Worm (Caenorhabditis elegans): ENCODE measurements around the gene str-79.
A peak's percentile ranks its signal among the peaks of the same experiment; 100 is the strongest.

str-79 gene

DNA sequence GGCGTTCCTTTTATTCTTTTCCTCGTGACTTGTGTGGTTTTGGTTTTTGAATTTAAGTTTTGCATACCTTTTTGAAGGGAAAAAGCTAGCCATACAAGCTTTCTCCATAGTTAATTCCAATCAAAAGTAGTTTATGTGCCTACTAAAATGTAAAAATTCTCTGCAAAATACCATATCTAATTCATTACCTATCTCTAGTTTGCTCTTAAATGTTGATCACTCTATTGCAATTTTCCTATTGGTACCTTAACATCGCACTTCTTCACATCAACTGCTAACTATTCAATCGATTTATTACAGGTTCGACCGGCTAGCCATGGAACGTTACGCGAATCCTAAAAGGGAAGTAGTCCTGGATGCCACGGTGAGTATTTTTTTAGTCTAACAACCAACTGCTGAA, 7.4 kb upstream of the str-79 start, which contains the start of gene F52D2.7:
TSS of gene F52D2.7 (plus strand) at position 301 of the 400 bp plus-strand sequence.
- no peak for TF ChIP-seq flt-1 (GFP tag; IDR thresholded peaks at IDR 0.05)
- no peak for TF ChIP-seq pes-1 (GFP tag; IDR thresholded peaks at IDR 0.05)
- no peak for TF ChIP-seq hnd-1 (tag; optimal IDR thresholded peaks at IDR 0.05)
- TF ChIP-seq ama-1 (optimal IDR thresholded peaks at IDR 0.05): no peak
- no peak for TF ChIP-seq sea-1 (GFP tag; conservative IDR thresholded peaks at IDR 0.05)
- TF ChIP-seq ceh-36 (tag; optimal IDR thresholded peaks at IDR 0.05): no peak
- no peak for TF ChIP-seq hmbx-1 (tag; optimal IDR thresholded peaks at IDR 0.05)
- no peak for TF ChIP-seq B0310.2 (tag; optimal IDR thresholded peaks at IDR 0.05)
- TF ChIP-seq hmg-4 (GFP tag; optimal IDR thresholded peaks at IDR 0.05): no peak
- TF ChIP-seq scrt-1 (GFP tag; IDR thresholded peaks at IDR 0.05): no peak

DNA sequence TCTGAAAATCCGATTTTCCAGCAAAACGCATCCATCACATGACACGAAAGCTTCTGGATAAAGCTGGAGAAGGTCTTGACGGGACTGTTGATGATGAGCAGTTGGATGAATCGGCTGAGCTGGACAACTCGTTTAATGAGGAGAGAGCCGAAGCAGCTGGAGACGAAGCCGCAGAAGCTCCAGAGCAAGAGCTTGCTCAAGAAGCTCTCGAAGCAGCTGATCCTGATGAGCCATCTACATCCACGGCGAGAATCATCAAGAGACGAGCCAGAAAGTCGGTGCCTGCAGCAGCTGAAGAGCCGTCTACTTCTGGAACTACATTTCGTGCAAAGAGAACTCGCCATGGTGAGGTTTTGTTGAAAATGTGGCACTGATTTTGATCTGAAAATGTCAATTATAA, 5.3 kb upstream of the str-79 start:
- TF ChIP-seq tbx-37 (GFP tag; conservative IDR thresholded peaks at IDR 0.05) (no peak), ceh-36 (tag; optimal IDR thresholded peaks at IDR 0.05) (no peak), hmg-4 (GFP tag; optimal IDR thresholded peaks at IDR 0.05) (no peak), hmbx-1 (tag; optimal IDR thresholded peaks at IDR 0.05) (no peak), pes-1 (GFP tag; IDR thresholded peaks at IDR 0.05) (no peak), aly-1 (tag; optimal IDR thresholded peaks at IDR 0.05) (no peak), ets-7 (tag; optimal IDR thresholded peaks at IDR 0.05) (no peak), B0310.2 (tag; optimal IDR thresholded peaks at IDR 0.05) (no peak), ceh-13 (GFP tag; optimal IDR thresholded peaks at IDR 0.05) (no peak), tbx-11 (GFP tag; IDR thresholded peaks at IDR 0.05) (no peak), flt-1 (GFP tag; IDR thresholded peaks at IDR 0.05) (no peak)

DNA sequence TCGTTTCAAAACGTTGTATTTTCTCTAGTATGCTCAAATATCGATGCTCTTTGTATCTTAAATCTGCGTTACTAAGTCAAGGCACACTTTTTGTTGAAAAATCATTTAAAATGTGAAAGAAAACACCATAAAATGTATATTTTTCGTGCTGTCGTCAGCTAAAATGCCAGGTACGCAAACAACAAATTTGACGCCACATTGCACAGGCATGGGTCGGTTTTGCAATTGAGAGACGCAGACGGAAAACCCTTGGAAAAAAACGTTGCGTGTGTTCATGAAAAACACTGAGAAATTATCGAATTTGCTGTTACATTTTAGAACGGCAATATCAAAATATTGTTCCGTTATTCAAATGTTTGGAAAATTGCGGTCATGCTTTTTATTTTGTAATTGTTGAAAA, 4.8 kb upstream of the str-79 start:
- TF ChIP-seq tra-4 (tag; optimal IDR thresholded peaks at IDR 0.05): no peak
- TF ChIP-seq F13C5.2 (tag; optimal IDR thresholded peaks at IDR 0.05): peak; percentile 29
- no peak for TF ChIP-seq tbx-11 (GFP tag; IDR thresholded peaks at IDR 0.05)
- no peak for TF ChIP-seq hmbx-1 (tag; optimal IDR thresholded peaks at IDR 0.05)
- TF ChIP-seq hnd-1 (tag; optimal IDR thresholded peaks at IDR 0.05): no peak
- no peak for TF ChIP-seq sea-1 (GFP tag; conservative IDR thresholded peaks at IDR 0.05)
- no peak for TF ChIP-seq scrt-1 (GFP tag; IDR thresholded peaks at IDR 0.05)
- no peak for TF ChIP-seq hmg-4 (GFP tag; optimal IDR thresholded peaks at IDR 0.05)

DNA sequence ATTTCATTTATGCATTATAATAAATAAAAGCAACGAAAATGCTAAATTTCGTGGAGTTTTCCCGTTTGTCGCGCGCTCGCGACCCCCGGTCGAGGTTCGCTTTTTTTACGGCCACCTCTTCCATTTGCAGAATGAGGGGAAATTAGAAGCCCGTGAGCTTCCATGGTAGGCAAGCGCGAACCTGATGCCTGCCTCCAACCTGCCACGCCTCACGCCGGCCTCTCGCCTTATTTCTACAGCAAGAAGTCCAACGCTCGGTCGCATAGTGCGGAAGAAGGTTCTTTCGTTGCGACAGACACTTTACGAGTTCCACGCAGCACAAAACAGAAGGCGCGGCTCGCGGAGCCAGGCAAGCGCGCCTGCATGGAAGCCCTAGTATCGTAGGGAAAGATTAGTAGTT, 2.0 kb downstream of the str-79 start:
- TF ChIP-seq tbx-11 (GFP tag; IDR thresholded peaks at IDR 0.05): no peak

DNA sequence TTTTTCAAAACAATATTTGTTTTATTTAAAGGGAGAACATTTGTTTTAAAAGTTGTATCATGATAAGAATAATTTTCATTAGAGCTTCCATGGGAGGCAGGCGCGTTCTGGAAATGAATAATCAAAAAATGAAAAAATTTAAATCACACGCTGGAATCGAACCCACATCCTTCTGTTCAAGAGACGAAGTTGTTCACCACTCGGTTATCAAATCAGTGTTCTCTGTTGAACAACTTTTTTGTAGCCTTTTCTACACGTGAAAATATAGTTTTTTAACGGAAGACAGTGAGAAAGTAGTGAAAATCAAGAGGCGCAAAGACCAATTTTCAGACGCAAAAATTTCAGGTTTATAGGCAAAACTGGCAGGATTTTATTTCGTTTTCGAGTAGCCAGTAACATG, 3.1 kb downstream of the str-79 start:
- no peak for TF ChIP-seq pes-1 (GFP tag; IDR thresholded peaks at IDR 0.05)
- TF ChIP-seq hmg-4 (GFP tag; optimal IDR thresholded peaks at IDR 0.05): no peak
- no peak for TF ChIP-seq aly-1 (tag; optimal IDR thresholded peaks at IDR 0.05)
- no peak for TF ChIP-seq F13C5.2 (tag; optimal IDR thresholded peaks at IDR 0.05)
- no peak for TF ChIP-seq hnd-1 (tag; optimal IDR thresholded peaks at IDR 0.05)
- no peak for TF ChIP-seq ceh-36 (tag; optimal IDR thresholded peaks at IDR 0.05)

DNA sequence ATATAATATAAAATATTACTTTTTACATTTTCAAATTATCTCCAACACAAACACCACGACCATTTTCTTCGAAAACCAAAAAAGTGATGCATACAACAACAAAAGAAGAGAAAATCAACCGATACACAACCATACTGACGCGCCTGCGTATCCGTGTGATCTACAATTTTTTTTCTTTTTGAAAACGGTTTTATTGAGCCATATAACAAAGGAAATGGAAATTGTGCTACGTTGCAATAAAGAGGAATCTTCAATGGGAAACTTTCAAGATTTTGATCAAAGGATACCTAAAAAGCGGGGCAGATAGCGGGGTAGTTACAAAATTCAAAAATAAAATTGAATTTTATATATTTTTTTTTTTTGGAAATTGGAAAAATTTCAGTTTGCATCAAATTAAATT, 5.0 kb downstream of the str-79 start, which contains the start of gene F52D2.5:
TSS of gene F52D2.5 (minus strand) at position 101 of the 400 bp plus-strand sequence.
- no peak for TF ChIP-seq B0310.2 (tag; optimal IDR thresholded peaks at IDR 0.05)

DNA sequence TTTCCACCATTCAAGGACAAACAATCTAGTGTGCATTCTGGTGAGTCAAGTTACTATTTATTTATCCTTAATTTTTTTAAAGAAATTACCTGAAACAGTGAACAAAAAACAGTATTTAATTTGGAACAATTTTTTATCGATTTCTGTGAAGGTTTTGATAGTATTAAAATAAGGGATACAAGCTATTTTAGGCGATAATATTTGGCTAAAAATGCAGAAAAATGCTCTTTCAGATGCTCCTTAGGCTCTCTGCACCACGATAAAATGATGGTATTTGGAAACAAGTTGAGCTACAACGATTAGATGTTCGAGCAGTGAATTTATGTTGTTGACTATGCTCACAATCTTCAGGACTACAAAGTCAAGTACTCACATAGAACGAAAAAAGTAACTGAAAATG, 6.0 kb downstream of the str-79 start, which contains the start of gene F52D2.6:
TSS of gene F52D2.6 (plus strand) at position 301 of the 400 bp plus-strand sequence.
- TF ChIP-seq hmg-4 (GFP tag; optimal IDR thresholded peaks at IDR 0.05): no peak
- no peak for TF ChIP-seq tra-4 (tag; optimal IDR thresholded peaks at IDR 0.05)
- TF ChIP-seq tbx-11 (GFP tag; IDR thresholded peaks at IDR 0.05): no peak
- TF ChIP-seq B0310.2 (tag; optimal IDR thresholded peaks at IDR 0.05): no peak
- TF ChIP-seq ets-7 (tag; optimal IDR thresholded peaks at IDR 0.05): no peak
- TF ChIP-seq hnd-1 (tag; optimal IDR thresholded peaks at IDR 0.05): no peak
- TF ChIP-seq hmbx-1 (tag; optimal IDR thresholded peaks at IDR 0.05): no peak
- no peak for TF ChIP-seq pes-1 (GFP tag; IDR thresholded peaks at IDR 0.05)
- TF ChIP-seq tbx-37 (GFP tag; conservative IDR thresholded peaks at IDR 0.05): no peak
- no peak for TF ChIP-seq F13C5.2 (tag; optimal IDR thresholded peaks at IDR 0.05)
- no peak for TF ChIP-seq ceh-13 (GFP tag; optimal IDR thresholded peaks at IDR 0.05)
- TF ChIP-seq ama-1 (optimal IDR thresholded peaks at IDR 0.05): no peak
- no peak for TF ChIP-seq ceh-36 (tag; optimal IDR thresholded peaks at IDR 0.05)
- TF ChIP-seq flt-1 (GFP tag; IDR thresholded peaks at IDR 0.05): no peak
- no peak for TF ChIP-seq aly-1 (tag; optimal IDR thresholded peaks at IDR 0.05)
- TF ChIP-seq sea-1 (GFP tag; conservative IDR thresholded peaks at IDR 0.05): no peak
- TF ChIP-seq scrt-1 (GFP tag; IDR thresholded peaks at IDR 0.05): no peak

DNA sequence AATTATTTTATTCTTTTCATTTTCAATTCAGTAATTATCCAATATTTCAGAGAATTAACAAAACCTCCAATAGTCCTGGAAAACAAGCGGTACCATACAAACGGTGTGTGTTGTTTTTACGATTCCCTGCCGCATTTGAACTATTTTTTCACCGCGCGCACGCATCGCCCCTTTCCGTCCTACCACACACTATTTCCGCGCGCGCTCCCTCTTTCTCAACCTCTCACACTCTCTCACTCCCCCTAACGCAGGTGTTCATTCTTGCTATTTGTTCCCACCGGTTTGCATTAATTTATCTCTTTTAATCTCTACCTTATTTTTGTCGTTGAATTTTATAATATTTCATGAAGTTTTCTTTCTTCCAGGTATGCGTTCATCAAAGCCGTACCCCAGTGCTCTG, 8.0 kb downstream of the str-79 start, which contains the start of gene F52D2.12:
TSS of gene F52D2.12 (plus strand) at position 307 of the 400 bp plus-strand sequence.
- TF ChIP-seq hmbx-1 (tag; optimal IDR thresholded peaks at IDR 0.05) (no peak), aly-1 (tag; optimal IDR thresholded peaks at IDR 0.05) (no peak), tbx-37 (GFP tag; conservative IDR thresholded peaks at IDR 0.05) (no peak), ets-7 (tag; optimal IDR thresholded peaks at IDR 0.05) (no peak), scrt-1 (GFP tag; IDR thresholded peaks at IDR 0.05) (no peak), F13C5.2 (tag; optimal IDR thresholded peaks at IDR 0.05) (no peak), sea-1 (GFP tag; conservative IDR thresholded peaks at IDR 0.05) (no peak), ama-1 (optimal IDR thresholded peaks at IDR 0.05) (no peak), tra-4 (tag; optimal IDR thresholded peaks at IDR 0.05) (no peak), B0310.2 (tag; optimal IDR thresholded peaks at IDR 0.05) (no peak)

DNA sequence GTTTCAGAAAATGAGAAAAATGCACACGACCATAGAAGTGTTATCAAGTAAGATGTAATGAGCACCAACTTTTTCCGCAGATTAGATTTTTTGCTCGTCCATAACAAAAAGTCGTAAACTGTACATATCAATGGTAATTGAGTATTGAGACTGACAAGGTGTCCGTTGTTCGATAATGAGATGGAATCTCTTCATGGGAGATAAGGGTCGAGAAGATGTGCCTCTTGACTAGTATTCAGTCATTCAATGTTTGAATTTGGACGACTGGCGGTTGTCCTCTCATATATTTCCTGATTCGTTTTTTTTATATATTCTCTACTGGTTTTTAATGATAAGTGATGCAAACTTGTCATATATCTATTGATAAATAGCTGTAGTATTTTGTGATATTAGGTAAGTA, 12.0 kb downstream of the str-79 start:
- TF ChIP-seq tra-4 (tag; optimal IDR thresholded peaks at IDR 0.05) (no peak), ceh-13 (GFP tag; optimal IDR thresholded peaks at IDR 0.05) (no peak), sea-1 (GFP tag; conservative IDR thresholded peaks at IDR 0.05) (no peak), B0310.2 (tag; optimal IDR thresholded peaks at IDR 0.05) (no peak), ets-7 (tag; optimal IDR thresholded peaks at IDR 0.05) (no peak), ama-1 (optimal IDR thresholded peaks at IDR 0.05) (no peak), ceh-36 (tag; optimal IDR thresholded peaks at IDR 0.05) (no peak), scrt-1 (GFP tag; IDR thresholded peaks at IDR 0.05) (no peak), hnd-1 (tag; optimal IDR thresholded peaks at IDR 0.05) (no peak), tbx-37 (GFP tag; conservative IDR thresholded peaks at IDR 0.05) (no peak), aly-1 (tag; optimal IDR thresholded peaks at IDR 0.05) (no peak), F13C5.2 (tag; optimal IDR thresholded peaks at IDR 0.05) (no peak), flt-1 (GFP tag; IDR thresholded peaks at IDR 0.05) (no peak)

All from whole organism, early embryonic.